Worm (Caenorhabditis elegans) whole organism, L4 larva: ENCODE measurements around the gene lurp-4.

Experiments
- F37D6.2 ChIP-seq: sonication (generic microtip); optimal IDR thresholded peaks from 2 replicates; lab custom pipeline; 2016; ENCODE audit warnings: mild to moderate bottlenecking, missing genetic modification characterization, missing compliant biosample characterization
- lsy-2 ChIP-seq, 2 experiments: fragments of 150-350 bp in 1 of 2; sonication (generic microtip) in 1 of 2; optimal IDR thresholded peaks; 2 replicates each; lab custom pipeline; 2014 to 2017; ENCODE audit warnings: missing biosample characterization in 2 of 2, missing genetic modification characterization in 2 of 2
- nhr-11 ChIP-seq: fragments of 150-350 bp; optimal IDR thresholded peaks from 2 replicates; lab custom pipeline; 2014; ENCODE audit warnings: missing biosample characterization, missing genetic modification characterization
- pha-4 ChIP-seq, 2 experiments: fragments of 150-350 bp in 1 of 2; fragments of 200-800 bp in 1 of 2; sonication (Bioruptor generic) in 1 of 2; IDR thresholded peaks in 1 of 2; optimal IDR thresholded peaks in 1 of 2; 2 replicates each; pipeline versions ENCODE4 v1.3.6 to Lab custom; 2014 to 2022; ENCODE audit warnings: missing genetic modification characterization in 2 of 2, missing genetic modification reagents in 2 of 2, missing biosample characterization in 1 of 2, missing compliant biosample characterization in 1 of 2
- unc-39 ChIP-seq: sonication (generic microtip); optimal IDR thresholded peaks from 2 replicates; lab custom pipeline; 2017; ENCODE audit warnings: missing biosample characterization, missing genetic modification characterization
- unc-62 ChIP-seq, 3 experiments: fragments of 150-350 bp in 1 of 3; sonication (generic microtip); optimal IDR thresholded peaks in 2 of 3; peaks in 1 of 3; 1 replicate in 1 of 3; 2 replicates in 2 of 3; lab custom pipeline; 2014 to 2017; ENCODE audit warnings: missing biosample characterization in 3 of 3, missing genetic modification characterization in 3 of 3, missing genetic modification reagents in 3 of 3, missing genotype in 1 of 3

DNA sequence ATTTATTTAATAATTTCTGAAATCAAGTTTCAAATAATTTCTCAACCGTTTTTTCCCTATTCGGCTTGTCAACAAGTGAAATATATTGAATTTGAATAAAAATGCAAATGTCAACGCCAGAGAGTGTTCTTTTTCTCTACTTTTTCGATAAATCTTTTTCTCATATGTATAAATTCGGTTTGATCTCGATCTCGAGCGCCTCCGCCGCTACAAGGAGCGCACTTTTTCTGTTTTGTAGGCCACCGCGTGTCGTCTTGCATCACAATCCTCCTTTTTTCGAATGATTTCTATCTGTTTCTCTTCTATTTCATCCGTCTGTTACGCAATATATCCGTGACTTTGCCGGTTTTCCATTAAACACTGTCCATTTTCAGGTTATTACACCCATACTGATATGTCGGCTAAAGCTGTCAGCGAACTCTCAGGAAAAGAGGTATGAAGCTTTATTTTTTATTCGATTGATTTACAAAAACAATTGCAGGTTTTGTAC, 23.7 kb downstream of the lurp-4 start, which contains the start of gene acly-2:
- TF ChIP-seq F37D6.2 (tag; lab: Kevin White, UChicago) (no peak), pha-4 (GFP tag; IDR thresholded peaks at IDR 0.05; lab: Robert Waterston, UW) (no peak), pha-4 (tag; optimal IDR thresholded peaks at IDR 0.05; lab: Kevin White, UChicago) (no peak), unc-39 (tag; lab: Kevin White, UChicago) (no peak), nhr-11 (no peak), lsy-2 (tag; optimal IDR thresholded peaks at IDR 0.05; lab: Kevin White, UChicago) (no peak), unc-62 (GFP tag; optimal IDR thresholded peaks at IDR 0.05 in 1 of 2; lab: Kevin White, UChicago) (no peak), unc-62 (tag; optimal IDR thresholded peaks at IDR 0.05; lab: Kevin White, UChicago) (no peak)
